Fruit fly (Drosophila melanogaster) whole organism, embryonic: ENCODE measurements around the gene CG10211.

ENCODE experiments used
- Adf1 ChIP-seq: fragments of 200-800 bp; sonication (Bioruptor generic); IDR thresholded peaks from 2 replicates; pipeline ENCODE4 v1.3.6; 2022; ENCODE audit warnings: missing biosample characterization, missing genetic modification characterization
- Asciz ChIP-seq: fragments of 200-800 bp; sonication (Bioruptor generic); optimal IDR thresholded peaks from 2 replicates; lab custom pipeline; 2017; ENCODE audit warnings: missing biosample characterization, mild to moderate bottlenecking, missing genetic modification characterization, missing genetic modification reagents
- B-H1 ChIP-seq: fragments of 200-800 bp; sonication (Bioruptor generic); IDR thresholded peaks from 3 replicates; pipeline ENCODE4 v1.3.6; 2022; ENCODE audit warnings: missing biosample characterization, missing genetic modification characterization
- BtbVII ChIP-seq: fragments of 200-800 bp; sonication (Bioruptor generic); optimal IDR thresholded peaks from 3 replicates; lab custom pipeline; 2017; ENCODE audit warnings: missing biosample characterization, mild to moderate bottlenecking, missing genetic modification characterization
- CG10267 ChIP-seq: fragments of 200-800 bp; sonication (Bioruptor generic); optimal IDR thresholded peaks from 2 replicates; lab custom pipeline; 2018; ENCODE audit warnings: missing biosample characterization, mild to moderate bottlenecking, missing genetic modification characterization, moderate library complexity
- CG10959 ChIP-seq: fragments of 200-800 bp; sonication (Bioruptor generic); IDR thresholded peaks from 2 replicates; pipeline ENCODE4 v1.3.6; 2022; ENCODE audit warnings: missing biosample characterization, missing genetic modification characterization
- CG11398 ChIP-seq: fragments of 200-800 bp; sonication (Bioruptor generic); optimal IDR thresholded peaks from 2 replicates; lab custom pipeline; 2016; ENCODE audit warnings: missing biosample characterization, missing genetic modification characterization
- CG11456 ChIP-seq: fragments of 200-800 bp; sonication (Bioruptor generic); IDR thresholded peaks from 3 replicates; pipeline ENCODE4 v1.3.6; 2022; ENCODE audit warnings: missing biosample characterization, missing genetic modification characterization
- CG12236 ChIP-seq: fragments of 200-800 bp; sonication (Bioruptor generic); optimal IDR thresholded peaks from 2 replicates; lab custom pipeline; 2016; ENCODE audit warnings: missing biosample characterization, missing genetic modification characterization
- CG12659 ChIP-seq: fragments of 200-800 bp; sonication (Bioruptor generic); optimal IDR thresholded peaks from 3 replicates; lab custom pipeline; 2017; ENCODE audit warnings: mild to moderate bottlenecking, missing biosample characterization, missing genetic modification reagents, missing genetic modification characterization
- CG13624 ChIP-seq: fragments of 200-800 bp; sonication (Bioruptor generic); optimal IDR thresholded peaks from 2 replicates; lab custom pipeline; 2016; ENCODE audit warnings: missing biosample characterization, missing genetic modification characterization
- CG1603 ChIP-seq: fragments of 200-800 bp; sonication (Bioruptor generic); optimal IDR thresholded peaks from 2 replicates; lab custom pipeline; 2019; ENCODE audit warnings: missing biosample characterization, mild to moderate bottlenecking, missing genetic modification characterization, moderate library complexity
- CG1647 ChIP-seq: fragments of 200-800 bp; sonication (Bioruptor generic); optimal IDR thresholded peaks from 3 replicates; lab custom pipeline; 2016; ENCODE audit warnings: missing biosample characterization, missing genetic modification characterization
- CG17612 ChIP-seq: fragments of 200-800 bp; sonication (Bioruptor generic); IDR thresholded peaks from 2 replicates; pipeline ENCODE4 v1.3.6; 2022; ENCODE audit warnings: missing biosample characterization, missing genetic modification characterization
- CG2712 ChIP-seq: fragments of 200-800 bp; optimal IDR thresholded peaks from 3 replicates; lab custom pipeline; 2019; ENCODE audit warnings: missing biosample characterization, mild to moderate bottlenecking, missing genetic modification characterization, moderate library complexity
- CG3726 ChIP-seq: fragments of 200-800 bp; sonication (Bioruptor generic); IDR thresholded peaks from 3 replicates; pipeline ENCODE4, ENCODE4 v1.3.6; 2022; ENCODE audit warnings: missing biosample characterization, missing genetic modification characterization
- CG6683 ChIP-seq: fragments of 200-800 bp; sonication (Bioruptor generic); optimal IDR thresholded peaks from 2 replicates; lab custom pipeline; 2017; ENCODE audit warnings: missing biosample characterization, mild to moderate bottlenecking, missing genetic modification characterization, missing genetic modification reagents
- CG6854 ChIP-seq: fragments of 200-800 bp; sonication (Bioruptor generic); optimal IDR thresholded peaks from 3 replicates; lab custom pipeline; 2017; ENCODE audit warnings: missing biosample characterization, mild to moderate bottlenecking, missing genetic modification characterization
- CG9609 ChIP-seq: fragments of 200-800 bp; sonication (Bioruptor generic); optimal IDR thresholded peaks from 3 replicates; lab custom pipeline; 2016; ENCODE audit warnings: missing biosample characterization, missing genetic modification characterization
- Dad ChIP-seq: fragments of 200-800 bp; sonication (Bioruptor generic); optimal IDR thresholded peaks from 3 replicates; lab custom pipeline; 2016; ENCODE audit warnings: missing biosample characterization, missing genetic modification characterization
- Deaf1 ChIP-seq: fragments of 200-800 bp; optimal IDR thresholded peaks from 3 replicates; lab custom pipeline; 2019; ENCODE audit warnings: missing biosample characterization, mild to moderate bottlenecking, missing genetic modification characterization, moderate library complexity
- Dfd ChIP-seq, 2 experiments: fragments of >200 bp; optimal IDR thresholded peaks; 2 replicates each; lab custom pipeline; 2017; ENCODE audit warnings: missing biosample characterization in 2 of 2, missing genetic modification characterization in 2 of 2
- E2f1 ChIP-seq: fragments of 200-800 bp; sonication (Bioruptor generic); IDR thresholded peaks from 2 replicates; pipeline ENCODE4 v1.3.6; 2022; ENCODE audit warnings: missing biosample characterization, missing genetic modification characterization
- Gsc ChIP-seq: fragments of 200-800 bp; sonication (Bioruptor generic); IDR thresholded peaks from 2 replicates; pipeline ENCODE4 v1.3.6; 2022; ENCODE audit warnings: missing biosample characterization, missing genetic modification characterization
- H2.0 ChIP-seq: fragments of 200-800 bp; sonication (Bioruptor generic); IDR thresholded peaks from 2 replicates; pipeline ENCODE4 v1.3.6; 2022; ENCODE audit warnings: missing biosample characterization, missing genetic modification characterization
- HLH54F ChIP-seq: fragments of 200-800 bp; sonication (Bioruptor generic); optimal IDR thresholded peaks from 3 replicates; lab custom pipeline; 2016; ENCODE audit warnings: missing biosample characterization, missing genetic modification characterization
- HmgD ChIP-seq: fragments of 200-800 bp; sonication (Bioruptor generic); optimal IDR thresholded peaks from 3 replicates; lab custom pipeline; 2016; ENCODE audit warnings: missing biosample characterization, missing genetic modification characterization
- HmgZ ChIP-seq: fragments of 200-800 bp; sonication (Bioruptor generic); optimal IDR thresholded peaks from 2 replicates; lab custom pipeline; 2018; ENCODE audit warnings: missing biosample characterization, mild to moderate bottlenecking, missing genetic modification characterization
- Hsf ChIP-seq: fragments of 200-800 bp; sonication (Bioruptor generic); optimal IDR thresholded peaks from 3 replicates; lab custom pipeline; 2016; ENCODE audit warnings: missing biosample characterization, missing genetic modification characterization
- Lhr ChIP-seq: fragments of 200-800 bp; sonication (Bioruptor generic); optimal IDR thresholded peaks from 3 replicates; lab custom pipeline; 2017; ENCODE audit warnings: mild to moderate bottlenecking, missing biosample characterization, missing genetic modification reagents, missing genetic modification characterization
- MBD-R2 ChIP-seq: fragments of 200-800 bp; sonication (Bioruptor generic); IDR thresholded peaks from 2 replicates; pipeline ENCODE4 v1.3.6; 2022; ENCODE audit warnings: missing biosample characterization, missing genetic modification characterization
- MESR4 ChIP-seq: fragments of 200-800 bp; sonication (Bioruptor generic); optimal IDR thresholded peaks from 2 replicates; lab custom pipeline; 2018; ENCODE audit warnings: missing biosample characterization, mild to moderate bottlenecking, missing genetic modification characterization, moderate library complexity
- Max ChIP-seq: fragments of 200-800 bp; sonication (Bioruptor generic); optimal IDR thresholded peaks from 2 replicates; lab custom pipeline; 2016; ENCODE audit warnings: missing biosample characterization, mild to moderate bottlenecking, missing genetic modification characterization
- Meics ChIP-seq: fragments of 200-800 bp; sonication (Bioruptor generic); optimal IDR thresholded peaks from 2 replicates; lab custom pipeline; 2017; ENCODE audit warnings: missing biosample characterization, mild to moderate bottlenecking, missing genetic modification characterization
- NFAT ChIP-seq: fragments of 200-800 bp; sonication (Bioruptor generic); IDR thresholded peaks from 2 replicates; pipeline ENCODE4 v1.3.6; 2022; ENCODE audit warnings: missing biosample characterization, missing genetic modification characterization
- Nf-YA ChIP-seq: fragments of 200-800 bp; sonication (Bioruptor generic); IDR thresholded peaks from 2 replicates; pipeline ENCODE4 v1.3.6; 2022; ENCODE audit warnings: missing biosample characterization, missing genetic modification characterization
- Sin3A ChIP-seq: fragments of >200 bp; optimal IDR thresholded peaks from 2 replicates; lab custom pipeline; 2018
- Tbp ChIP-seq: fragments of >200 bp; optimal IDR thresholded peaks from 2 replicates; lab custom pipeline; 2018; ENCODE audit warnings: missing biosample characterization, missing genetic modification characterization
- YL-1 ChIP-seq: fragments of 200-800 bp; sonication (Bioruptor generic); optimal IDR thresholded peaks from 3 replicates; lab custom pipeline; 2017; ENCODE audit warnings: missing biosample characterization, mild to moderate bottlenecking, missing genetic modification characterization
- dimm ChIP-seq: fragments of 200-800 bp; sonication (Bioruptor generic); IDR thresholded peaks from 2 replicates; pipeline ENCODE4 v1.3.6; 2022; ENCODE audit warnings: missing biosample characterization, missing genetic modification characterization
- dpn ChIP-seq, 2 experiments: fragments of 200-800 bp; sonication (Bioruptor generic); optimal IDR thresholded peaks; 3 replicates each; lab custom pipeline; 2016; ENCODE audit warnings: missing biosample characterization in 2 of 2, missing genetic modification characterization in 2 of 2
- gsb-n ChIP-seq: fragments of 200-800 bp; sonication (Bioruptor generic); optimal IDR thresholded peaks from 3 replicates; lab custom pipeline; 2018; ENCODE audit warnings: missing biosample characterization, mild to moderate bottlenecking, missing genetic modification characterization
- ham ChIP-seq: fragments of 200-800 bp; sonication (Bioruptor generic); IDR thresholded peaks from 2 replicates; pipeline ENCODE4 v1.3.6; 2022; ENCODE audit warnings: missing biosample characterization, missing genetic modification characterization
- insv ChIP-seq, 2 experiments: fragments of 200-800 bp; sonication (Bioruptor generic); optimal IDR thresholded peaks; 3 replicates each; lab custom pipeline; 2016 to 2018; ENCODE audit warnings: missing biosample characterization in 2 of 2, missing genetic modification characterization in 2 of 2
- inv ChIP-seq: fragments of 200-800 bp; sonication (Bioruptor generic); IDR thresholded peaks from 2 replicates; pipeline ENCODE4 v1.3.6; 2022; ENCODE audit warnings: missing biosample characterization, missing genetic modification characterization; ENCODE audit not compliant: partially characterized antibody
- pb ChIP-seq: fragments of 200-800 bp; sonication (Bioruptor generic); optimal IDR thresholded peaks from 3 replicates; lab custom pipeline; 2016; ENCODE audit warnings: missing biosample characterization, missing genetic modification characterization
- pita ChIP-seq: fragments of 200-800 bp; sonication (Bioruptor generic); optimal IDR thresholded peaks from 2 replicates; lab custom pipeline; 2017; ENCODE audit warnings: missing biosample characterization, mild to moderate bottlenecking, missing genetic modification characterization
- pros ChIP-seq: fragments of 200-800 bp; sonication (Bioruptor generic); optimal IDR thresholded peaks from 3 replicates; lab custom pipeline; 2019; ENCODE audit warnings: missing biosample characterization, mild to moderate bottlenecking, missing genetic modification characterization, moderate library complexity
- rib ChIP-seq: fragments of 200-800 bp; sonication (Bioruptor generic); IDR thresholded peaks from 2 replicates; pipeline ENCODE4 v1.3.6; 2022; ENCODE audit warnings: missing biosample characterization, missing genetic modification characterization
- sug ChIP-seq: fragments of 200-800 bp; optimal IDR thresholded peaks from 2 replicates; lab custom pipeline; 2019; ENCODE audit warnings: missing biosample characterization, mild to moderate bottlenecking, missing genetic modification characterization, moderate library complexity
- tgo ChIP-seq: fragments of 200-800 bp; sonication (Bioruptor generic); IDR thresholded peaks from 3 replicates; pipeline ENCODE4 v1.3.6; 2022; ENCODE audit warnings: missing biosample characterization, missing genetic modification characterization
- trh ChIP-seq: fragments of 200-800 bp; sonication (Bioruptor generic); optimal IDR thresholded peaks from 2 replicates; lab custom pipeline; 2016; ENCODE audit warnings: missing biosample characterization, missing genetic modification characterization
- vfl ChIP-seq: fragments of 200-800 bp; sonication (Bioruptor generic); optimal IDR thresholded peaks from 2 replicates; lab custom pipeline; 2016; ENCODE audit warnings: missing biosample characterization, missing genetic modification characterization
- zf30C ChIP-seq: fragments of 200-800 bp; sonication (Bioruptor generic); optimal IDR thresholded peaks from 3 replicates; lab custom pipeline; 2018; ENCODE audit warnings: missing biosample characterization, mild to moderate bottlenecking, missing genetic modification characterization

The CG10211 gene

dm6 chr2L:18505475-18505874, 11.8 kb upstream of the CG10211 start (continued):
- TF ChIP-seq zf30C (GFP tag; lab: Kevin White, UChicago), result peak; percentile 78
- no peak for TF ChIP-seq HLH54F
- TF ChIP-seq HmgZ, result no peak
- no peak for TF ChIP-seq BtbVII (GFP tag; lab: Kevin White, UChicago)
- no peak for TF ChIP-seq pb (GFP tag; lab: Kevin White, UChicago)
- peak; percentile 38 for TF ChIP-seq gsb-n (tag; lab: Kevin White, UChicago)
- TF ChIP-seq Asciz (GFP tag; lab: Kevin White, UChicago), result peak; percentile 15
- no peak for TF ChIP-seq insv (GFP tag; optimal IDR thresholded peaks at IDR 0.05; lab: Kevin White, UChicago)
- TF ChIP-seq CG3726, result no peak
- TF ChIP-seq pros (GFP tag; lab: Kevin White, UChicago), result no peak
- no peak for TF ChIP-seq pita (GFP tag; lab: Kevin White, UChicago)
- TF ChIP-seq Nf-YA (GFP tag; lab: Robert Waterston, UW), result no peak
- TF ChIP-seq inv (GFP tag; lab: Robert Waterston, UW), result no peak
- TF ChIP-seq CG9609 (GFP tag; lab: Kevin White, UChicago), result no peak
- TF ChIP-seq CG10267, result peak; percentile 43
- TF ChIP-seq rib (GFP tag; lab: Robert Waterston, UW), result no peak
- no peak for TF ChIP-seq Gsc (GFP tag; lab: Robert Waterston, UW)
- TF ChIP-seq CG12659 (GFP tag; lab: Kevin White, UChicago), result no peak
- no peak for TF ChIP-seq CG6854 (GFP tag; lab: Kevin White, UChicago)
- no peak for TF ChIP-seq trh (GFP tag; lab: Kevin White, UChicago)
- no peak for TF ChIP-seq Meics
- TF ChIP-seq Adf1 (GFP tag; lab: Robert Waterston, UW), result no peak
- peak in 1 of 2 experiments; percentile 33 for TF ChIP-seq dpn (GFP tag; optimal IDR thresholded peaks at IDR 0.05; lab: Kevin White, UChicago)
- TF ChIP-seq B-H1, result no peak
- peak; percentile 77 for TF ChIP-seq CG2712 (tag; lab: Kevin White, UChicago)
- no peak for TF ChIP-seq HmgD
- TF ChIP-seq NFAT (GFP tag; lab: Robert Waterston, UW), result no peak
- TF ChIP-seq MBD-R2 (GFP tag; lab: Robert Waterston, UW), result no peak
- no peak for TF ChIP-seq Lhr
- TF ChIP-seq Sin3A, result no peak
- no peak for TF ChIP-seq H2.0 (GFP tag; lab: Robert Waterston, UW)
- TF ChIP-seq vfl (GFP tag; lab: Kevin White, UChicago), result no peak
- TF ChIP-seq Deaf1 (tag; lab: Kevin White, UChicago), result peak; percentile 7
- no peak for TF ChIP-seq CG6683 (GFP tag; lab: Kevin White, UChicago)
- TF ChIP-seq CG1603, result peak; percentile 49
- peak; percentile 32 for TF ChIP-seq Hsf (GFP tag; lab: Kevin White, UChicago)
- no peak for TF ChIP-seq sug (tag; lab: Kevin White, UChicago)
- TF ChIP-seq YL-1 (GFP tag; lab: Kevin White, UChicago), result no peak
- TF ChIP-seq Tbp (GFP tag; lab: Kevin White, UChicago), result no peak
- TF ChIP-seq CG13624, result no peak
- TF ChIP-seq CG11456 (GFP tag; lab: Robert Waterston, UW), result no peak
- no peak for TF ChIP-seq CG12236 (GFP tag; lab: Kevin White, UChicago)
- no peak for TF ChIP-seq Dfd (GFP tag; optimal IDR thresholded peaks at IDR 0.05; lab: Kevin White, UChicago)
- TF ChIP-seq CG1647, result no peak
- no peak for TF ChIP-seq CG17612 (GFP tag; lab: Robert Waterston, UW)
- no peak for TF ChIP-seq ham (GFP tag; lab: Robert Waterston, UW)
- TF ChIP-seq Max (GFP tag; lab: Kevin White, UChicago), result no peak
- no peak for TF ChIP-seq tgo (GFP tag; lab: Robert Waterston, UW)
- no peak for TF ChIP-seq Dad (GFP tag; lab: Kevin White, UChicago)
- TF ChIP-seq MESR4 (GFP tag; lab: Kevin White, UChicago), result no peak
- TF ChIP-seq CG11398 (GFP tag; lab: Kevin White, UChicago), result no peak
- TF ChIP-seq CG10959, result peak; percentile 64
- TF ChIP-seq E2f1 (GFP tag; lab: Robert Waterston, UW), result no peak
- no peak for TF ChIP-seq dimm (GFP tag; lab: Robert Waterston, UW)
